Worm (Caenorhabditis elegans) whole organism, L4 larva: ENCODE data around the gene let-805.

ENCODE experiments used
- F26F4.8 ChIP-seq: fragments of 200-800 bp; sonication (Bioruptor generic); conservative IDR thresholded peaks from 2 replicates; pipeline ENCODE4 v1.3.6; 2022; ENCODE audit warnings: missing genetic modification characterization, missing compliant biosample characterization
- F37D6.2 ChIP-seq: sonication (generic microtip); optimal IDR thresholded peaks from 2 replicates; lab custom pipeline; 2016; ENCODE audit warnings: mild to moderate bottlenecking, missing genetic modification characterization, missing compliant biosample characterization
- T20F7.1 ChIP-seq: fragments of 200-800 bp; sonication (Bioruptor generic); optimal IDR thresholded peaks from 2 replicates; lab custom pipeline; 2018; ENCODE audit warnings: mild to moderate bottlenecking, missing genetic modification characterization, missing compliant biosample characterization
- aha-1 ChIP-seq: fragments of 150-350 bp; peaks from one replicate; lab custom pipeline; 2014; ENCODE audit warnings: missing biosample characterization, missing genetic modification characterization
- daf-19 ChIP-seq: fragments of 200-800 bp; sonication (Bioruptor generic); conservative IDR thresholded peaks from 2 replicates; pipeline ENCODE4 v1.3.6; 2022; ENCODE audit warnings: missing genetic modification characterization, missing compliant biosample characterization
- dmd-6 ChIP-seq: fragments of 200-800 bp; sonication (Bioruptor generic); IDR thresholded peaks from 2 replicates; pipeline ENCODE4 v1.3.6; 2022; ENCODE audit warnings: missing genetic modification reagents, missing genetic modification characterization, missing compliant biosample characterization
- dve-1 ChIP-seq: sonication (generic microtip); optimal IDR thresholded peaks from 2 replicates; lab custom pipeline; 2017; ENCODE audit warnings: antibody characterized with exemption, mild to moderate bottlenecking, missing genetic modification characterization, missing compliant biosample characterization; ENCODE audit not compliant: insufficient read depth
- egl-27 ChIP-seq: sonication (generic microtip); optimal IDR thresholded peaks from 3 replicates; lab custom pipeline; 2017; ENCODE audit warnings: missing biosample characterization, missing genetic modification reagents, missing genetic modification characterization
- fos-1 ChIP-seq: fragments of 150-350 bp; optimal IDR thresholded peaks from 2 replicates; lab custom pipeline; 2014; ENCODE audit warnings: missing biosample characterization, missing genetic modification characterization
- hif-1 ChIP-seq, 2 experiments: sonication (generic microtip); optimal IDR thresholded peaks; 2 replicates each; lab custom pipeline; 2016 to 2017; ENCODE audit warnings: missing compliant biosample characterization in 2 of 2, missing genetic modification characterization in 2 of 2, missing genetic modification reagents in 2 of 2, missing genotype in 2 of 2, mild to moderate bottlenecking in 1 of 2
- hlh-11 ChIP-seq: fragments of 200-800 bp; sonication (Bioruptor generic); optimal IDR thresholded peaks from 2 replicates; lab custom pipeline; 2018; ENCODE audit warnings: mild to moderate bottlenecking, missing genetic modification characterization, missing compliant biosample characterization
- jun-1 ChIP-seq: fragments of 150-350 bp; optimal IDR thresholded peaks from 2 replicates; lab custom pipeline; 2014; ENCODE audit warnings: missing biosample characterization, missing genetic modification reagents, missing genetic modification characterization
- mxl-3 ChIP-seq: fragments of 200-800 bp; sonication (Bioruptor generic); optimal IDR thresholded peaks from 2 replicates; lab custom pipeline; 2018; ENCODE audit warnings: mild to moderate bottlenecking, missing genetic modification characterization, missing compliant biosample characterization
- nhr-111 ChIP-seq: fragments of 200-800 bp; sonication (Bioruptor generic); optimal IDR thresholded peaks from 2 replicates; lab custom pipeline; 2018; ENCODE audit warnings: mild to moderate bottlenecking, missing genetic modification characterization, missing compliant biosample characterization
- nhr-25 ChIP-seq: sonication (generic microtip); optimal IDR thresholded peaks from 2 replicates; lab custom pipeline; 2017; ENCODE audit warnings: missing genetic modification characterization, mild to moderate bottlenecking, missing compliant biosample characterization, antibody characterized with exemption, moderate library complexity, borderline replicate concordance; ENCODE audit not compliant: insufficient read depth
- nhr-28 ChIP-seq: fragments of 150-350 bp; optimal IDR thresholded peaks from 2 replicates; lab custom pipeline; 2014; ENCODE audit warnings: missing biosample characterization, missing genetic modification characterization
- nhr-77 ChIP-seq: fragments of 150-350 bp; optimal IDR thresholded peaks from 2 replicates; lab custom pipeline; 2014; ENCODE audit warnings: missing biosample characterization, missing genetic modification characterization
- php-3 ChIP-seq: fragments of 200-800 bp; sonication (Bioruptor generic); IDR thresholded peaks from 2 replicates; pipeline ENCODE4 v1.3.6; 2022; ENCODE audit warnings: missing genetic modification reagents, missing genetic modification characterization, missing compliant biosample characterization
- pqm-1 ChIP-seq: sonication (generic microtip); optimal IDR thresholded peaks from 2 replicates; lab custom pipeline; 2017; ENCODE audit warnings: missing biosample characterization, missing genetic modification characterization
- sdz-12 ChIP-seq: fragments of 200-800 bp; sonication (Bioruptor generic); optimal IDR thresholded peaks from 2 replicates; lab custom pipeline; 2018; ENCODE audit warnings: mild to moderate bottlenecking, missing genetic modification characterization, missing compliant biosample characterization
- set-16 ChIP-seq: fragments of 200-800 bp; sonication (Bioruptor generic); IDR thresholded peaks from 2 replicates; pipeline ENCODE4 v1.3.6; 2022; ENCODE audit warnings: missing genetic modification reagents, missing genetic modification characterization, missing compliant biosample characterization
- snpc-1.2 ChIP-seq: fragments of 200-800 bp; sonication (Bioruptor generic); IDR thresholded peaks from 2 replicates; pipeline ENCODE4 v1.3.6; 2022; ENCODE audit warnings: missing genetic modification reagents, missing genetic modification characterization, missing compliant biosample characterization
- tra-1 ChIP-seq: fragments of 200-800 bp; sonication (Bioruptor generic); IDR thresholded peaks from 2 replicates; pipeline ENCODE4 v1.3.6; 2022; ENCODE audit warnings: missing genetic modification reagents, missing genetic modification characterization, missing compliant biosample characterization
- unc-62 ChIP-seq, 3 experiments: fragments of 150-350 bp in 1 of 3; sonication (generic microtip); optimal IDR thresholded peaks in 2 of 3; peaks in 1 of 3; 1 replicate in 1 of 3; 2 replicates in 2 of 3; lab custom pipeline; 2014 to 2017; ENCODE audit warnings: missing biosample characterization in 3 of 3, missing genetic modification characterization in 3 of 3, missing genetic modification reagents in 3 of 3, missing genotype in 1 of 3
- zfp-3 ChIP-seq: fragments of 200-800 bp; sonication (Bioruptor generic); conservative IDR thresholded peaks from 2 replicates; pipeline ENCODE4 v1.3.6; 2022; ENCODE audit warnings: missing genetic modification reagents, missing genetic modification characterization, missing compliant biosample characterization
- zip-11 ChIP-seq: fragments of 200-800 bp; sonication (Bioruptor generic); IDR thresholded peaks from 2 replicates; pipeline ENCODE4 v1.3.6; 2022; ENCODE audit warnings: missing genetic modification characterization, missing compliant biosample characterization

The let-805 gene

ce11 chrIII:2656168-2656567, 1.7 kb upstream of the let-805 start:
- TF ChIP-seq hlh-11 (tag; lab: Kevin White, UChicago) (peak; percentile 18), unc-62 (GFP tag; optimal IDR thresholded peaks at IDR 0.05 in 1 of 2; lab: Kevin White, UChicago) (peak in 1 of 2 experiments; percentile 58), unc-62 (tag; optimal IDR thresholded peaks at IDR 0.05; lab: Kevin White, UChicago) (no peak), nhr-28 (peak; percentile 51), tra-1 (GFP tag; lab: Robert Waterston, UW) (0 out of 2 replicates have a peak, but pooled peaks have one; percentile 43), nhr-77 (no peak), mxl-3 (GFP tag; lab: Kevin White, UChicago) (peak; percentile 56), dmd-6 (GFP tag; lab: Robert Waterston, UW) (peak; percentile 13; the same call in 1 of the 2 replicates), nhr-25 (tag; lab: Kevin White, UChicago) (no peak), dve-1 (peak; percentile 4)
- TF ChIP-seq, all 104 proteins: peak for 7

ce11 chrIII:2675449-2675848, 17.6 kb downstream of the let-805 start:
- TF ChIP-seq aha-1 = peak; percentile 2
- no peak for TF ChIP-seq snpc-1.2 (GFP tag; lab: Robert Waterston, UW)
- TF ChIP-seq egl-27 = no peak
- no peak for TF ChIP-seq daf-19
- no peak for TF ChIP-seq unc-62 (GFP tag; optimal IDR thresholded peaks at IDR 0.05 in 1 of 2; lab: Kevin White, UChicago)
- TF ChIP-seq unc-62 (tag; optimal IDR thresholded peaks at IDR 0.05; lab: Kevin White, UChicago) = no peak
- TF ChIP-seq zfp-3 (GFP tag; lab: Robert Waterston, UW) = no peak

- TF ChIP-seq hlh-11 (tag; lab: Kevin White, UChicago) (peak; percentile 56), hif-1 (tag; optimal IDR thresholded peaks at IDR 0.05; lab: Kevin White, UChicago) (no peak), T20F7.1 (GFP tag; lab: Kevin White, UChicago) (no peak), mxl-3 (GFP tag; lab: Kevin White, UChicago) (peak; percentile 83), dmd-6 (GFP tag; lab: Robert Waterston, UW) (peak; percentile 50), php-3 (peak; percentile 54; the same call in 1 of the 2 replicates), pqm-1 (tag; lab: Kevin White, UChicago) (peak; percentile 59), nhr-28 (peak; percentile 75), unc-62 (GFP tag; optimal IDR thresholded peaks at IDR 0.05 in 1 of 2; lab: Kevin White, UChicago) (peak in 1 of 2 experiments; percentile 77), unc-62 (tag; optimal IDR thresholded peaks at IDR 0.05; lab: Kevin White, UChicago) (no peak), snpc-1.2 (GFP tag; lab: Robert Waterston, UW) (0 out of 2 replicates have a peak, but pooled peaks have one; percentile 8)
- TF ChIP-seq, all 104 proteins: peak for 8
These were observed 18.2 kb downstream of the let-805 start for ce11 chrIII:2676097-2676496.

- peak in 1 of 2 experiments; percentile 96 for TF ChIP-seq unc-62 (GFP tag; optimal IDR thresholded peaks at IDR 0.05 in 1 of 2; lab: Kevin White, UChicago)
- TF ChIP-seq unc-62 (tag; optimal IDR thresholded peaks at IDR 0.05; lab: Kevin White, UChicago) = no peak
- TF ChIP-seq fos-1 (tag; lab: Kevin White, UChicago) = no peak
- no peak for TF ChIP-seq nhr-111 (GFP tag; lab: Kevin White, UChicago)
- TF ChIP-seq zip-11 (GFP tag; lab: Robert Waterston, UW) = no peak
- TF ChIP-seq F37D6.2 (tag; lab: Kevin White, UChicago) = no peak
These were observed 20.1 kb downstream of the let-805 start for ce11 chrIII:2678017-2678416.

ce11 chrIII:2679362-2679761, 21.5 kb downstream of the let-805 start:
- TF ChIP-seq F26F4.8 (peak; percentile 37; the same call in 1 of the 2 replicates), set-16 (GFP tag; lab: Robert Waterston, UW) (peak; percentile 85), jun-1 (no peak)

ce11 chrIII:2681559-2681958, 23.7 kb downstream of the let-805 start:
- TF ChIP-seq unc-62 (GFP tag; optimal IDR thresholded peaks at IDR 0.05 in 1 of 2; lab: Kevin White, UChicago) (peak in 1 of 2 experiments; percentile 97), unc-62 (tag; optimal IDR thresholded peaks at IDR 0.05; lab: Kevin White, UChicago) (no peak), sdz-12 (GFP tag; lab: Kevin White, UChicago) (no peak)
